Worm (Caenorhabditis elegans): ENCODE measurements around the gene C53C11.1.

DNA sequence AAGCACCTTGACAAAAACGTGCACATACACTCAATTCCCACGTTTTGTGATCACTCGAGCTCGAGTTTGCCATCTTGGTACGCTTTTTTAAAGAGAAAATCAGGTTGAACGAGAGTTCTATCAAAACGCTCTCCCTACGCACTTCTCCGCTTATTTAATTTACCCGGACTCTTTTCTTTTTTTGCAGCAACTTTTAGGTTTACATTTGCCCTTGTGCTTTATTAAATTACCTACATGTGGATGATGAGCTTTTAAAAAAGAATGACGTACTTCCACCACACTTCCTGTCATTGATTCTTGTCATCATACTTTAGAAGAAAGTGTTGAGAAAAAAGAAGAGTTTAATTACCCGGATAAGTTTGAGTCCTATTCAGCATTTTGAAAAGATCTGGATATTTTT, 11.5 kb downstream of the C53C11.1 start:
- TF ChIP-seq flt-1 (GFP tag; IDR thresholded peaks at IDR 0.05) (no peak), klf-2 (GFP tag; conservative IDR thresholded peaks at IDR 0.05) (no peak), T22C8.4 (GFP tag; IDR thresholded peaks at IDR 0.05) (no peak), med-1 (GFP tag; optimal IDR thresholded peaks at IDR 0.05; ENCODE audit: insufficient read depth) (no peak), ref-1 (GFP tag; conservative IDR thresholded peaks at IDR 0.05) (no peak), cog-1 (tag; optimal IDR thresholded peaks at IDR 0.05) (no peak), tab-1 (GFP tag; IDR thresholded peaks at IDR 0.05) (no peak), ztf-29 (GFP tag; IDR thresholded peaks at IDR 0.05) (no peak), ztf-23 (GFP tag; IDR thresholded peaks at IDR 0.05) (no peak)
